Worm (Caenorhabditis elegans): ENCODE measurements around the gene T26G10.3.
"Not testable (repeated sequence)": the region's sequence is repeated elsewhere in the genome, so short reads cannot be mapped to it uniquely, and the experiment has no call there.

Gene T26G10.3

DNA sequence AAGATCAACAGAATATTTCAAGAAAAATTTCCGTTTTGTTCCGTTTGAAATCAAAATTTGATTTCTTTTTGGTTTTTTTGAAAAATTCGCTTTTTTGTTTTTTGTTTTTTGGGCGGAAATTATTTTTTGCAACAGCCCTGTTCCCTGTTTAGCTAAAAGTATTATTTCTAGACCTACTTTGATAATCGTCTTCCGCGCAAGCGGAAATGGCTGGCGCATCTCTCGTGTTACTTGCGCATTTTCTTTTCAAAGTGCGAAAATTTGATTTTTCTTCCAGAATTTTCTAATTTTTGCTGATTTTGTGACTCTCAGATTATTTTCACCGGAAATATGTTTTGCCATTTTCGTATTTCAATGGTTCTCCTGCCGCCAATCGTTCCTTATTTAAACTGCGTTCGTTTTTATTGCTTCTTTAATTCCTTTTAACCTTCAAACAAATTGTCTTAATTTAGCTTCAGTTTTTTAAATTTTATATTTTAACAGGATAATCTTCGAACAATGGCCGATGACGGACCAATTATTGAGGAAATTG lies 20.4 kb upstream of the T26G10.3 start, which contains the start of gene cpar-1:
TSS of gene cpar-1 (plus strand) at position 482 of the 532 bp plus-strand sequence.
- no peak for TF ChIP-seq egl-5 (tag; optimal IDR thresholded peaks at IDR 0.05)

ce11 chrIII:9426301-9426700 lies 13.1 kb upstream of the T26G10.3 start, which contains the start of gene T26G10.5:
T26G10.5 (minus strand) TSS chrIII:9426401.
- TF ChIP-seq elt-2 (tag; optimal IDR thresholded peaks at IDR 0.05) (no peak), fkh-2 (tag; optimal IDR thresholded peaks at IDR 0.05) (no peak), lin-39 (tag; optimal IDR thresholded peaks at IDR 0.05) (no peak), egl-27 (tag; optimal IDR thresholded peaks at IDR 0.05) (no peak), nhr-43 (tag; optimal IDR thresholded peaks at IDR 0.05; ENCODE audit: poor library complexity, severe bottlenecking) (no peak), hmg-11 (tag; optimal IDR thresholded peaks at IDR 0.05) (no peak), unc-62 (GFP tag; optimal IDR thresholded peaks at IDR 0.05) (no peak), pha-4 (tag; optimal IDR thresholded peaks at IDR 0.05) (no peak), skn-1 (tag; optimal IDR thresholded peaks at IDR 0.05) (no peak), nhr-76 (tag; optimal IDR thresholded peaks at IDR 0.05) (no peak), lsy-12 (tag; optimal IDR thresholded peaks at IDR 0.05) (no peak), egl-5 (tag; optimal IDR thresholded peaks at IDR 0.05) (no peak), zag-1 (tag; optimal IDR thresholded peaks at IDR 0.05) (no peak), sea-2 (GFP tag; optimal IDR thresholded peaks at IDR 0.05) (no peak)

ce11 chrIII:9420231-9420630 lies 7.0 kb upstream of the T26G10.3 start, which contains the start of gene T26G10.4:
T26G10.4 (plus strand) TSS chrIII:9420531.
- not testable (repeated sequence) for TF ChIP-seq lin-15B, eor-1, nhr-67 (tag; optimal IDR thresholded peaks at IDR 0.05)

DNA sequence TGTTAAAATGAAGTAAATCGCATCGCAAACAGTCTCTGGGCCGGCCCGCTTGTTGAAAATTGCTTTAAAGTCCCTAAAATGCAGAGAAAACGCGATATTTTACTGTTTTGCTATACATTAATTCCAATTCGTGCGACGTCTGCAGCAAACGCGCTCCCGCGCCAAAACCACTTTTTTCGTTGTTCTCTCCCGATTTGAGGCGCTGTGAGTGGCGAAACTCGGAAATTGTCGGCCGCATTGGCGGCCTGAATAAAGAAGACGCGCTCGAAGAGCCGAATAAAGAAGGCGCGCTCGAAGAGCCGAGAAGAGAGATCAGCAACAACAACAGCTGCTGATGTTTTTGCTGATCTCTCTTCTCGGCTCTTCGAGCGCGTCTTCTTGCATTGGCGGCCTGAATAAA lies 4.9 kb downstream of the T26G10.3 start:
- TF ChIP-seq snpc-4 (tag; optimal IDR thresholded peaks at IDR 0.05) (peak; percentile 90), lin-15B (tag; optimal IDR thresholded peaks at IDR 0.05) (peak; percentile 24)

ce11 chrIII:9406600-9406999 lies 6.6 kb downstream of the T26G10.3 start, which contains the start of gene T26G10.1:
T26G10.1 (minus strand) TSS chrIII:9406641.
- TF ChIP-seq R02D3.7 (tag; optimal IDR thresholded peaks at IDR 0.05): peak; percentile 97
- TF ChIP-seq nfya-1 (tag; optimal IDR thresholded peaks at IDR 0.05; ENCODE audit: insufficient read depth): peak; percentile 73
- TF ChIP-seq aly-2 (tag; optimal IDR thresholded peaks at IDR 0.05): no peak
- no peak for TF ChIP-seq mdl-1 (tag; optimal IDR thresholded peaks at IDR 0.05)
- TF ChIP-seq ama-1 (optimal IDR thresholded peaks at IDR 0.05): no peak
- TF ChIP-seq hmg-11 (tag; optimal IDR thresholded peaks at IDR 0.05): peak; percentile 30
- peak; percentile 61 for TF ChIP-seq nhr-23 (tag; optimal IDR thresholded peaks at IDR 0.05)
- peak; percentile 19 for TF ChIP-seq jun-1 (tag; optimal IDR thresholded peaks at IDR 0.05)
- TF ChIP-seq fos-1 (tag; optimal IDR thresholded peaks at IDR 0.05): no peak
- peak; percentile 31 for TF ChIP-seq skn-1 (tag; optimal IDR thresholded peaks at IDR 0.05)
- no peak for TF ChIP-seq elt-1 (tag; optimal IDR thresholded peaks at IDR 0.05)
- TF ChIP-seq tbx-2 (tag; optimal IDR thresholded peaks at IDR 0.05): peak; percentile 19
- TF ChIP-seq ceh-28 (tag; optimal IDR thresholded peaks at IDR 0.05): peak; percentile 55
- TF ChIP-seq nhr-25 (tag; optimal IDR thresholded peaks at IDR 0.05): peak; percentile 41
- TF ChIP-seq ztf-4 (tag; optimal IDR thresholded peaks at IDR 0.05): no peak
- peak; percentile 40 for TF ChIP-seq pha-4 (tag; optimal IDR thresholded peaks at IDR 0.05)
- no peak for TF ChIP-seq nhr-67 (tag; optimal IDR thresholded peaks at IDR 0.05)
- TF ChIP-seq elt-3 (tag; optimal IDR thresholded peaks at IDR 0.05): no peak
- TF ChIP-seq unc-62 (GFP tag; optimal IDR thresholded peaks at IDR 0.05): no peak
- TF ChIP-seq ceh-16 (tag; optimal IDR thresholded peaks at IDR 0.05): no peak
- peak; percentile 52 for TF ChIP-seq nhr-77 (tag; optimal IDR thresholded peaks at IDR 0.05)
- TF ChIP-seq egl-27 (tag; optimal IDR thresholded peaks at IDR 0.05): no peak
- peak; percentile 80 for TF ChIP-seq snpc-4 (tag; optimal IDR thresholded peaks at IDR 0.05)
- peak; percentile 19 for TF ChIP-seq pqm-1 (tag; optimal IDR thresholded peaks at IDR 0.05)
- TF ChIP-seq elt-2 (tag; optimal IDR thresholded peaks at IDR 0.05): peak; percentile 31
- TF ChIP-seq ceh-9 (tag; optimal IDR thresholded peaks at IDR 0.05): no peak
- TF ChIP-seq lsy-12 (tag; optimal IDR thresholded peaks at IDR 0.05): peak; percentile 9
- TF ChIP-seq egl-5 (tag; optimal IDR thresholded peaks at IDR 0.05): no peak
- TF ChIP-seq fkh-2 (tag; optimal IDR thresholded peaks at IDR 0.05): no peak
- no peak for TF ChIP-seq daf-12 (tag; optimal IDR thresholded peaks at IDR 0.05)
- TF ChIP-seq fkh-10 (GFP tag; optimal IDR thresholded peaks at IDR 0.05): peak; percentile 7
- TF ChIP-seq lin-39 (tag; optimal IDR thresholded peaks at IDR 0.05): peak; percentile 31
- no peak for TF ChIP-seq unc-39 (tag; optimal IDR thresholded peaks at IDR 0.05)
- no peak for TF ChIP-seq nhr-12 (tag; optimal IDR thresholded peaks at IDR 0.05)
- TF ChIP-seq nhr-28 (tag; optimal IDR thresholded peaks at IDR 0.05): no peak
- no peak for TF ChIP-seq nhr-237 (tag; optimal IDR thresholded peaks at IDR 0.05)
- no peak for TF ChIP-seq zag-1 (tag; optimal IDR thresholded peaks at IDR 0.05)
- peak; percentile 95 for TF ChIP-seq lin-15B (tag; optimal IDR thresholded peaks at IDR 0.05)
- no peak for TF ChIP-seq sea-2 (GFP tag; optimal IDR thresholded peaks at IDR 0.05)
- TF ChIP-seq eor-1 (tag; optimal IDR thresholded peaks at IDR 0.05): no peak
- TF ChIP-seq ZK546.5 (tag; optimal IDR thresholded peaks at IDR 0.05): no peak

All from whole organism, L3 larva.